Worm (Caenorhabditis elegans) whole organism, L1 larva: Measurements from ENCODE around the gene F56F11.1.
A peak's percentile ranks its signal among the peaks of the same experiment; 100 is the strongest.

Experiments
- C04F5.9 ChIP-seq: sonication (generic microtip); optimal IDR thresholded peaks from 2 replicates; lab custom pipeline; 2016; ENCODE audit warnings: missing genetic modification characterization, missing compliant biosample characterization
- alr-1 ChIP-seq: fragments of 200-800 bp; sonication (Bioruptor generic); optimal IDR thresholded peaks from 2 replicates; lab custom pipeline; 2018; ENCODE audit warnings: borderline replicate concordance, mild to moderate bottlenecking, missing genetic modification characterization, missing compliant biosample characterization
- ces-1 ChIP-seq: fragments of 150-350 bp; optimal IDR thresholded peaks from 2 replicates; lab custom pipeline; 2014; ENCODE audit warnings: missing biosample characterization, missing genetic modification reagents, missing genetic modification characterization
- fkh-10 ChIP-seq: sonication (generic microtip); optimal IDR thresholded peaks from 2 replicates; lab custom pipeline; 2017; ENCODE audit warnings: missing biosample characterization, missing genetic modification reagents, missing genetic modification characterization
- lin-35 ChIP-seq, 2 experiments: fragments of 150-350 bp; optimal IDR thresholded peaks; 2 replicates each; lab custom pipeline; 2014; ENCODE audit warnings: missing biosample characterization in 2 of 2, missing genetic modification characterization in 2 of 2, missing genetic modification reagents in 2 of 2
- mdl-1 ChIP-seq, 2 experiments: fragments of 150-350 bp; optimal IDR thresholded peaks; 2 replicates each; lab custom pipeline; 2014 to 2017; ENCODE audit warnings: missing biosample characterization in 2 of 2, missing genetic modification characterization in 2 of 2, inconsistent platforms in 1 of 2
- snpc-4 ChIP-seq: fragments of 150-350 bp; optimal IDR thresholded peaks from 2 replicates; lab custom pipeline; 2014; ENCODE audit warnings: missing biosample characterization, missing genetic modification characterization

- TF ChIP-seq alr-1 (no peak), lin-35 (GFP tag; optimal IDR thresholded peaks at IDR 0.05; lab: Kevin White, UChicago) (peak in 1 of 2 experiments; percentile 31), snpc-4 (tag; lab: Kevin White, UChicago) (no peak), ces-1 (GFP tag; lab: Kevin White, UChicago) (no peak), C04F5.9 (no peak), mdl-1 (tag; optimal IDR thresholded peaks at IDR 0.05; lab: Kevin White, UChicago) (no peak), fkh-10 (GFP tag; lab: Kevin White, UChicago) (no peak)
Measured at ce11 chrIII:2870228-2870627, 21.3 kb upstream of the F56F11.1 start.
